Worm (Caenorhabditis elegans): Measurements from ENCODE around the gene irld-1.
"Not testable (repeated sequence)": the region's sequence is repeated elsewhere in the genome, so short reads cannot be mapped to it uniquely, and the experiment has no call there.

DNA sequence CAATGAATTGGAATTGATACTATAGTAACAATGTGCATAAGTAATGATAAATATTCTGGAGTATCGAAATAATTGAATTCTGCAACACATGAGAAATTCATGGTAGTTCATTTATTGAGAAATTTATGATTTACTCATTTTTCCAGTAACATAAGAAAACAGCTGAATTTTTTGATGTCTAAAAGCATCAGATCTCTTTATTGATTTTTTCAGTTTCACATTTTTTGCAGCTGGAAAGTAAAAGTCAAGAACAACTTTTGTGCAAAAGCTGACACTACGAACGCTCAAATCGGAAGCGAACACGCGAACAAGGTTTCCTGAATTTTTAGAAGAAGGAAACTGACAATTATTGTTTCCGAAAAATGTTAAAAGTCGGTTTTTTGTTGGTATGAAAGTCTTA is 46.5 kb upstream of the irld-1 start, which contains the start of gene srh-193:
- not testable (repeated sequence) for TF ChIP-seq skn-1 (tag; optimal IDR thresholded peaks at IDR 0.05); fos-1 (tag; optimal IDR thresholded peaks at IDR 0.05); lsy-2 (tag; optimal IDR thresholded peaks at IDR 0.05); mef-2 (tag; optimal IDR thresholded peaks at IDR 0.05); pag-3 (tag; optimal IDR thresholded peaks at IDR 0.05; ENCODE audit: borderline replicate concordance, insufficient read depth); hlh-17 (GFP tag; optimal IDR thresholded peaks at IDR 0.05; ENCODE audit: borderline replicate concordance); ztf-11 (tag; optimal IDR thresholded peaks at IDR 0.05)
